Fruit fly (Drosophila melanogaster) whole organism, embryonic: ENCODE results near the gene Adck5.
A peak's percentile ranks its signal among the peaks of the same experiment; 100 is the strongest.

Experiments used
- CG17912 ChIP-seq: fragments of 200-800 bp; sonication (Bioruptor generic); optimal IDR thresholded peaks from 2 replicates; lab custom pipeline; 2018; ENCODE audit warnings: missing biosample characterization, mild to moderate bottlenecking, missing genetic modification characterization
- CG5180 ChIP-seq: fragments of 200-800 bp; sonication (Bioruptor generic); optimal IDR thresholded peaks from 3 replicates; lab custom pipeline; 2017; ENCODE audit warnings: missing biosample characterization, missing genetic modification characterization, mild to moderate bottlenecking, moderate library complexity, missing genetic modification reagents
- CG8765 ChIP-seq: fragments of 200-800 bp; sonication (Bioruptor generic); IDR thresholded peaks from 2 replicates; pipeline ENCODE4 v1.3.6; 2022; ENCODE audit warnings: missing biosample characterization, missing genetic modification characterization
- E2f2 ChIP-seq: fragments of 200-800 bp; sonication (Bioruptor generic); IDR thresholded peaks from 2 replicates; pipeline ENCODE4 v1.3.6; 2022; ENCODE audit warnings: missing biosample characterization, missing genetic modification characterization
- hkb ChIP-seq, 2 experiments: fragments of 200-800 bp in 1 of 2; fragments of >200 bp in 1 of 2; sonication (Bioruptor generic) in 1 of 2; IDR thresholded peaks in 1 of 2; optimal IDR thresholded peaks in 1 of 2; 2 replicates each; pipeline versions ENCODE4 v1.3.6 to Lab custom; 2017 to 2022; ENCODE audit warnings: missing biosample characterization in 1 of 2, missing genetic modification characterization in 1 of 2
- luna ChIP-seq: fragments of 200-800 bp; sonication (Bioruptor generic); optimal IDR thresholded peaks from 2 replicates; lab custom pipeline; 2016; ENCODE audit warnings: missing biosample characterization, missing genetic modification characterization
- tin ChIP-seq: fragments of 200-800 bp; sonication (Bioruptor generic); optimal IDR thresholded peaks from 3 replicates; lab custom pipeline; 2016; ENCODE audit warnings: missing biosample characterization, missing genetic modification characterization

- no peak for TF ChIP-seq luna (GFP tag; lab: Kevin White, UChicago)
- no peak for TF ChIP-seq hkb (optimal IDR thresholded peaks at IDR 0.05; lab: Kevin White, UChicago)
- no peak for TF ChIP-seq hkb (GFP tag; IDR thresholded peaks at IDR 0.05; lab: Robert Waterston, UW)
- no peak for TF ChIP-seq CG8765 (GFP tag; lab: Robert Waterston, UW)
- no peak for TF ChIP-seq tin (GFP tag; lab: Kevin White, UChicago)
- TF ChIP-seq CG5180: no peak
- TF ChIP-seq CG17912 (GFP tag; lab: Kevin White, UChicago): peak; percentile 26
- peak; percentile 58 for TF ChIP-seq E2f2
Observed at dm6 chr3L:11120419-11120958, 49.1 kb upstream of the Adck5 start, which contains the start of the genes FoxK and mRpL2.
